Worm (Caenorhabditis elegans): Measurements from ENCODE around the gene F47E1.1.

- TF ChIP-seq him-1 (tag; optimal IDR thresholded peaks at IDR 0.05) = no peak
- no peak for TF ChIP-seq dao-5 (tag; optimal IDR thresholded peaks at IDR 0.05)
- no peak for TF ChIP-seq W03F9.2 (tag; optimal IDR thresholded peaks at IDR 0.05)
These were observed 2.5 kb upstream of the F47E1.1 start for ce11 chrX:9074497-9074896.
